Worm (Caenorhabditis elegans) whole organism, L4/young adult: ENCODE data around the gene ivns-1.

Experiments used
- W03F9.2 ChIP-seq: fragments of 150-350 bp; optimal IDR thresholded peaks from 2 replicates; lab custom pipeline; 2014; ENCODE audit warnings: missing biosample characterization, missing genetic modification characterization
- dao-5 ChIP-seq: sonication (generic microtip); optimal IDR thresholded peaks from 2 replicates; lab custom pipeline; 2016; ENCODE audit warnings: missing genotype, missing genetic modification characterization, moderate library complexity, missing compliant biosample characterization
- him-1 ChIP-seq: sonication (generic microtip); optimal IDR thresholded peaks from 2 replicates; lab custom pipeline; 2016; ENCODE audit warnings: missing genotype, missing genetic modification reagents, missing genetic modification characterization, missing compliant biosample characterization

The ivns-1 gene

ce11 chrX:12633862-12634404, at the start of gene ivns-1:
Gene ivns-1 (minus strand): TSS chrX:12634354.
- no peak for TF ChIP-seq W03F9.2 (tag; lab: Kevin White, UChicago)
- TF ChIP-seq him-1 (tag; lab: Kevin White, UChicago) = no peak
- TF ChIP-seq dao-5 (tag; lab: Kevin White, UChicago) = no peak

DNA sequence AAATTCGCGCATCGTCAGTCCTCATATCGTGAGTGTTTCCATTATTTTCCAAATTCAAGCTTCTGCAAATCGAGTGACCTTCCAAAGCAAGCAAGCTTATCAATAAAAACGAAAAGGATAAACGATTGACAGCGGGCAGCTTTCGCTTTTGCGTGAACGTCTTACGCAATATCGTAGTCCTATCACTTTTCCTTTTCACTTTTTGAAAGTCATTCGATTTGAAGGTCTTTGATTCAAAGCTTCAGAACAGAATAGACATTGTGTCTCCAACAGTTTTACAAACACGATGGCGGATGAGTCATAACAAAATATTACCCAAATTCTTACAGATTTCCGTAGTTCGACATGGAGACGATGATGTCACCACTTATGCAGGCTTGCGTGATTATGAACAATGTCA, 45.4 kb upstream of the ivns-1 start:
- TF ChIP-seq W03F9.2 (tag; lab: Kevin White, UChicago) (no peak), him-1 (tag; lab: Kevin White, UChicago) (no peak)

- TF ChIP-seq him-1 (tag; lab: Kevin White, UChicago) = no peak
- TF ChIP-seq W03F9.2 (tag; lab: Kevin White, UChicago) = no peak
- no peak for TF ChIP-seq dao-5 (tag; lab: Kevin White, UChicago)
Measured at ce11 chrX:12678532-12678931, 44.4 kb upstream of the ivns-1 start, which contains the start of gene adt-1. Gene adt-1 (plus strand): TSS chrX:12678832.

ce11 chrX:12677113-12677512, 43.0 kb upstream of the ivns-1 start:
- no peak for TF ChIP-seq him-1 (tag; lab: Kevin White, UChicago)
- no peak for TF ChIP-seq dao-5 (tag; lab: Kevin White, UChicago)
- no peak for TF ChIP-seq W03F9.2 (tag; lab: Kevin White, UChicago)

DNA sequence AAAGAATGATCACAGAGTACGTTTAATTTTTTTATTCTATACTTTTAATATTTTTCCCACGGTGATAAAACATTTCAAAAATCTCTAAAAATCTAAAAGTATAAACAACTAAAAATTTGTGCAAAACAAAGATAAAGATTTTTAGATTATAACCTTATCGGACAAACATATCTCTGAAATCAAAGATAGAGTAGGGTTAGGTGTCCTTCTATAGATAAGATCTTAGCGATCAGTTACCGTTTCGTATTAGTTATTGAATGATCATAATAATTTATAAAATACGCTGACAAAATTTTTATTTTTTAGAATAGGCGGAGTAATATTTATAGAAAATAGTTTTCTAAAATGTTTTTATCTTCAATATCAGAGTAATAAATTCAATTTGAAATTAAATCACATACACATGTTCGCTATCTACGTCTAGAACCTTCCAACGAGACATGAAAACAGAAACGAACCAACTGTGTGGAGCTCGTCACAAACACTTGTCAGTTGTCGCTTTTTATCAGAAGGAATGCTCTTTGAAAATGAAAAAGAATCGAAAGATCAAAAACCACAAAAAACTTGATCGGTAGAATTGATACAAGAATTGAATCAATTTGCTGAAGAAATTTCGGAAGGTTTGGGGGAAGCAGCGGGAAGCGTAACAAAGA, 37.6 kb upstream of the ivns-1 start:
- TF ChIP-seq him-1 (tag; lab: Kevin White, UChicago) (no peak), W03F9.2 (tag; lab: Kevin White, UChicago) (no peak), dao-5 (tag; lab: Kevin White, UChicago) (no peak)

- no peak for TF ChIP-seq dao-5 (tag; lab: Kevin White, UChicago)
- TF ChIP-seq him-1 (tag; lab: Kevin White, UChicago) = peak; percentile 20
- peak; percentile 31 for TF ChIP-seq W03F9.2 (tag; lab: Kevin White, UChicago)
Measured at ce11 chrX:12670385-12670784, 36.2 kb upstream of the ivns-1 start.

- TF ChIP-seq W03F9.2 (tag; lab: Kevin White, UChicago) (no peak), him-1 (tag; lab: Kevin White, UChicago) (no peak), dao-5 (tag; lab: Kevin White, UChicago) (no peak)
Measured at ce11 chrX:12668941-12669501, 34.9 kb upstream of the ivns-1 start.

DNA sequence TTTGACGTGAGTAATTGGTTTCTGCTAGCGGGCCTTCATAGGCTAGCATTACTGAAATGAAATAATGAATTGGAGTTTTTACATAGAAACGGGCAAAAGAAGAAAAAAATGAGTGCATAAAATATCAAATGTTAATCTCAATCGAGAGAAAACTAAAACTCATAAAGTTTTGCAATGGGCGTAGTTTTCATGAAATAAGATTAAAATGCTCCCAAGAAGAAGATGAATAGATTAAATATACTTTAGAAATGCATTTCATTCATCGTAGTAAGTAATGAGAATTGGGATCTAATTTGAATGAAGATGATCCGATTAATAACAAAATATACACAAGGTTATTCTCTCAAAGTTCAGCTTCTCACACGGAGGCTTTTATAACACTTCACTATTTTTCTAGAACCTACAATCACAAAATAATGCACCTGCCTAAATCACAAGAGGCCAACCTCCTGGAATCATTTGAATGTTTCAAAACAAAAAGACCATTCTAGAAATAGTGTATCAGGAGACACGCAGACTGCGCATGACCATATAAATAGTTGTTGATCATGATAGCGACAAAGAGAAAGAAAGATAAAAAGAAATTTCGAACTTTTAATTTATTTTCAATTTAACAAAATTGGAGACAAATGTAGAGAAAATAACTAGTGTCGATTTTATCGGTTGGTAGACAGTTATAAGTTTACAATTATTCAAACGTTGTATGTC, 33.8 kb upstream of the ivns-1 start, which contains the start of gene nhr-17:
Gene nhr-17 (minus strand): TSS at position 51 of the 708 bp plus-strand sequence.
- TF ChIP-seq W03F9.2 (tag; lab: Kevin White, UChicago) (no peak), him-1 (tag; lab: Kevin White, UChicago) (no peak), dao-5 (tag; lab: Kevin White, UChicago) (no peak)

ce11 chrX:12665799-12666198, 31.6 kb upstream of the ivns-1 start:
- TF ChIP-seq W03F9.2 (tag; lab: Kevin White, UChicago) (no peak), dao-5 (tag; lab: Kevin White, UChicago) (no peak), him-1 (tag; lab: Kevin White, UChicago) (no peak)

- TF ChIP-seq him-1 (tag; lab: Kevin White, UChicago) (peak; percentile 86), W03F9.2 (tag; lab: Kevin White, UChicago) (no peak), dao-5 (tag; lab: Kevin White, UChicago) (peak; percentile 88)
Measured at ce11 chrX:12664987-12665451, 30.9 kb upstream of the ivns-1 start.

- TF ChIP-seq dao-5 (tag; lab: Kevin White, UChicago) (no peak), him-1 (tag; lab: Kevin White, UChicago) (no peak), W03F9.2 (tag; lab: Kevin White, UChicago) (no peak)
Measured at ce11 chrX:12664443-12664842, 30.3 kb upstream of the ivns-1 start.

DNA sequence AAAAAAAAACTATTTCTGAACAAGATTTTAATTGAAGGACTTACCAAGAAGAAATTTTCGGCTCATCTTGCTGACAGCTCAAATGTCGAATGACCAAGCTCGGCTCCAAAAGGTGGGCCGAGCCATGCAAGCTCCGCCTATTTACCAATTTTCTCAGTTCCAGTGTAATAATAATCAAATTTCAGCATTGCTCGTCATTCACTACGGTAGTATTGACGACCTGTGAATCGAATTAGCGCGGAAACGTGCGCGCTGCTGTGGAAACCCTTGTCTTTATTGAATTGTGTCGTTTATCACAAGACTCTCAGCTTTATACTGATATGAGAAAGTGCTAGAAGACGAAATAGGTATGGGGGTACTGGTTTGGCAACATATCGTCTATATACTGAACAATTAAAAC, 29.4 kb upstream of the ivns-1 start, which contains the start of gene nlp-76:
Gene nlp-76 (minus strand): TSS at position 367 of the 400 bp plus-strand sequence.
- no peak for TF ChIP-seq him-1 (tag; lab: Kevin White, UChicago)
- no peak for TF ChIP-seq W03F9.2 (tag; lab: Kevin White, UChicago)
- TF ChIP-seq dao-5 (tag; lab: Kevin White, UChicago) = no peak

DNA sequence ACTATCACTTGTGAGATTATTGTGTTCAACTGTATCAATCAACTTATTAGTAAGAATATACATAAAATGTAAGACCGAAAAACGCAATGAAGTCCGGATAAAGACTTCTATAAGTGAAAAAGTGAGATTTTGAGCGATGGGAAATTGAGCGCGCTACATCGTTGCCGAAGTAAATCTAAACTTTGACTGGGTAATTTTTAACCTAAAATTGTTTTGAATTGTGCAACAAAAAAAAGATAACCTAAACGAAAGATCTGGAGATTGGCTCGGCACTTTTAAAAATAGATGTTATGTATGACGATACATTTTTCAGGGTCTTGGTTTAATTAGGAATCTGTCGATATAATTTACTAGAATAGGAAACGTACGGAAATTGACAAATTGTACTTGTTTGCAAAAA, 29.0 kb upstream of the ivns-1 start:
- TF ChIP-seq him-1 (tag; lab: Kevin White, UChicago) (no peak), W03F9.2 (tag; lab: Kevin White, UChicago) (peak; percentile 34), dao-5 (tag; lab: Kevin White, UChicago) (no peak)
